Worm (Caenorhabditis elegans) whole organism, L3 larva: ENCODE measurements around the gene T19D12.4.

Source experiments
- ZK546.5 ChIP-seq: sonication (generic microtip); optimal IDR thresholded peaks from 2 replicates; lab custom pipeline; 2017; ENCODE audit warnings: missing biosample characterization, missing genetic modification characterization
- ceh-82 ChIP-seq: fragments of 150-350 bp; optimal IDR thresholded peaks from 2 replicates; lab custom pipeline; 2014; ENCODE audit warnings: missing biosample characterization, missing genetic modification characterization
- mdl-1 ChIP-seq: fragments of 150-350 bp; optimal IDR thresholded peaks from 2 replicates; lab custom pipeline; 2014; ENCODE audit warnings: missing biosample characterization, missing genetic modification characterization
- nhr-23 ChIP-seq: fragments of 150-350 bp; optimal IDR thresholded peaks from 2 replicates; lab custom pipeline; 2014; ENCODE audit warnings: missing biosample characterization, missing genetic modification reagents, missing genetic modification characterization
- snpc-4 ChIP-seq: fragments of 150-350 bp; optimal IDR thresholded peaks from 2 replicates; lab custom pipeline; 2014; ENCODE audit warnings: missing biosample characterization, missing genetic modification characterization

ce11 chrII:6615232-6616029 lies 15.5 kb upstream of the T19D12.4 start:
- TF ChIP-seq ZK546.5 (tag; lab: Kevin White, UChicago) (no peak), mdl-1 (tag; lab: Kevin White, UChicago) (no peak), ceh-82 (tag; lab: Kevin White, UChicago) (no peak), snpc-4 (tag; lab: Kevin White, UChicago) (no peak), nhr-23 (tag; lab: Kevin White, UChicago) (no peak)
